Fruit fly (Drosophila melanogaster): ENCODE data around the gene Corp.

The Corp gene

dm6 chrX:8229918-8230699 is 41.1 kb downstream of the Corp start (continued):
- TF ChIP-seq CG10147 (GFP tag; optimal IDR thresholded peaks at IDR 0.05), result no peak
- peak; percentile 43; the same call in 1 of the 2 replicates for TF ChIP-seq CG31441 (GFP tag; IDR thresholded peaks at IDR 0.05)
- no peak for TF ChIP-seq CG18011 (GFP tag; optimal IDR thresholded peaks at IDR 0.05)
- no peak for TF ChIP-seq pita (GFP tag; optimal IDR thresholded peaks at IDR 0.05)
- peak; percentile 67 for TF ChIP-seq CG5180 (GFP tag; optimal IDR thresholded peaks at IDR 0.05)
- 0 out of 3 replicates have a peak, but pooled peaks have one; percentile 17 for TF ChIP-seq gce (GFP tag; IDR thresholded peaks at IDR 0.05)
- no peak for TF ChIP-seq CG10565 (GFP tag; optimal IDR thresholded peaks at IDR 0.05)
- no peak for TF ChIP-seq CG4404 (GFP tag; IDR thresholded peaks at IDR 0.05)
- TF ChIP-seq mld (GFP tag; IDR thresholded peaks at IDR 0.05; ENCODE audit: partially characterized antibody), result no peak
- TF ChIP-seq NFAT (GFP tag; IDR thresholded peaks at IDR 0.05), result no peak
- peak; percentile 54; the same call in 1 of the 2 replicates for TF ChIP-seq chm (GFP tag; IDR thresholded peaks at IDR 0.05)
- peak in 1 of 2 experiments; percentile 12 for TF ChIP-seq insv (GFP tag; optimal IDR thresholded peaks at IDR 0.05)
- no peak for TF ChIP-seq CG4617 (GFP tag; optimal IDR thresholded peaks at IDR 0.05; ENCODE audit: borderline replicate concordance)
- TF ChIP-seq jigr1 (GFP tag; IDR thresholded peaks at IDR 0.05), result no peak
- no peak for TF ChIP-seq CG9215 (GFP tag; IDR thresholded peaks at IDR 0.05)
- TF ChIP-seq pros (GFP tag; optimal IDR thresholded peaks at IDR 0.05), result no peak
- peak; percentile 72 for TF ChIP-seq mirr (GFP tag; optimal IDR thresholded peaks at IDR 0.05)
- no peak for TF ChIP-seq slbo (GFP tag; IDR thresholded peaks at IDR 0.05)
- TF ChIP-seq Optix (GFP tag; IDR thresholded peaks at IDR 0.05), result no peak
- peak in 1 of 2 experiments; percentile 3 for TF ChIP-seq crp (GFP tag; optimal IDR thresholded peaks at IDR 0.05)
- TF ChIP-seq fd102C (GFP tag; optimal IDR thresholded peaks at IDR 0.05), result peak; percentile 58
- TF ChIP-seq zen2 (GFP tag; IDR thresholded peaks at IDR 0.05; ENCODE audit: partially characterized antibody), result no peak
- TF ChIP-seq salm (tag; optimal IDR thresholded peaks at IDR 0.05), result peak; percentile 53
- peak; percentile 47 for TF ChIP-seq CG15011 (GFP tag; optimal IDR thresholded peaks at IDR 0.05)
- TF ChIP-seq CG33213 (GFP tag; optimal IDR thresholded peaks at IDR 0.05), result peak; percentile 46
- TF ChIP-seq NC2α (GFP tag; optimal IDR thresholded peaks at IDR 0.05), result peak; percentile 30
- peak; percentile 43; the same call in 1 of the 2 replicates for TF ChIP-seq sim (GFP tag; IDR thresholded peaks at IDR 0.05)
- TF ChIP-seq gro (GFP tag; optimal IDR thresholded peaks at IDR 0.05), result no peak
- TF ChIP-seq Fer1 (GFP tag; optimal IDR thresholded peaks at IDR 0.05), result peak; percentile 75
- peak; percentile 73 for TF ChIP-seq Hmr (GFP tag; optimal IDR thresholded peaks at IDR 0.05)
- TF ChIP-seq stc (GFP tag; IDR thresholded peaks at IDR 0.05), result peak; percentile 58; the same call in 1 of the 2 replicates
- peak; percentile 35 for TF ChIP-seq CG18262 (tag; optimal IDR thresholded peaks at IDR 0.05)
- TF ChIP-seq CG15479 (GFP tag; optimal IDR thresholded peaks at IDR 0.05), result peak; percentile 24
- TF ChIP-seq CG4424 (GFP tag; optimal IDR thresholded peaks at IDR 0.05), result peak; percentile 22
- 0 out of 3 replicates have a peak, but pooled peaks have one; percentile 31 for TF ChIP-seq CG11456 (GFP tag; IDR thresholded peaks at IDR 0.05)
- peak; percentile 69 for TF ChIP-seq BtbVII (GFP tag; optimal IDR thresholded peaks at IDR 0.05)
- no peak for TF ChIP-seq amos (GFP tag; IDR thresholded peaks at IDR 0.05; ENCODE audit: partially characterized antibody)
- peak; percentile 46 for TF ChIP-seq CG13123 (GFP tag; optimal IDR thresholded peaks at IDR 0.05)
- peak; percentile 43 for TF ChIP-seq gsb-n (tag; optimal IDR thresholded peaks at IDR 0.05)
- no peak for TF ChIP-seq Ravus (GFP tag; IDR thresholded peaks at IDR 0.05)
- TF ChIP-seq CG13287 (GFP tag; IDR thresholded peaks at IDR 0.05; ENCODE audit: partially characterized antibody), result no peak
- peak; percentile 42 for TF ChIP-seq sug (tag; optimal IDR thresholded peaks at IDR 0.05)
- TF ChIP-seq CG6683 (GFP tag; optimal IDR thresholded peaks at IDR 0.05), result peak; percentile 55
- peak; percentile 16 for TF ChIP-seq tx (GFP tag; optimal IDR thresholded peaks at IDR 0.05)
- TF ChIP-seq Lim3 (GFP tag; IDR thresholded peaks at IDR 0.05), result no peak
- no peak for TF ChIP-seq hkb (optimal IDR thresholded peaks at IDR 0.05)
- TF ChIP-seq hkb (GFP tag; IDR thresholded peaks at IDR 0.05), result 0 out of 2 replicates have a peak, but pooled peaks have one; percentile 22
- TF ChIP-seq sc (optimal IDR thresholded peaks at IDR 0.05), result no peak
- TF ChIP-seq sc (GFP tag; optimal IDR thresholded peaks at IDR 0.05), result peak; percentile 51
